Fruit fly (Drosophila melanogaster) whole organism, embryonic: Measurements from ENCODE around the gene CG11791.

Source experiments
- Adf1 ChIP-seq: fragments of 200-800 bp; sonication (Bioruptor generic); IDR thresholded peaks from 2 replicates; pipeline ENCODE4 v1.3.6; 2022; ENCODE audit warnings: missing biosample characterization, missing genetic modification characterization
- CG1024 ChIP-seq: fragments of 200-800 bp; sonication (Bioruptor generic); IDR thresholded peaks from 2 replicates; pipeline ENCODE4 v1.3.6; 2022; ENCODE audit warnings: missing biosample characterization, missing genetic modification characterization
- CG10267 ChIP-seq: fragments of 200-800 bp; sonication (Bioruptor generic); optimal IDR thresholded peaks from 2 replicates; lab custom pipeline; 2018; ENCODE audit warnings: missing biosample characterization, mild to moderate bottlenecking, missing genetic modification characterization, moderate library complexity
- CG10321 ChIP-seq: fragments of 200-800 bp; sonication (Bioruptor generic); IDR thresholded peaks from 2 replicates; pipeline ENCODE4 v1.3.6; 2022; ENCODE audit warnings: missing biosample characterization, missing genetic modification characterization
- CG10543 ChIP-seq: fragments of 200-800 bp; sonication (Bioruptor generic); optimal IDR thresholded peaks from 3 replicates; lab custom pipeline; 2017; ENCODE audit warnings: missing biosample characterization, mild to moderate bottlenecking, missing genetic modification characterization, moderate library complexity
- CG10565 ChIP-seq: fragments of 200-800 bp; sonication (Bioruptor generic); optimal IDR thresholded peaks from 3 replicates; lab custom pipeline; 2016; ENCODE audit warnings: missing biosample characterization, mild to moderate bottlenecking, missing genetic modification characterization
- CG10979 ChIP-seq: fragments of 200-800 bp; sonication (Bioruptor generic); optimal IDR thresholded peaks from 2 replicates; lab custom pipeline; 2018; ENCODE audit warnings: missing biosample characterization, mild to moderate bottlenecking, missing genetic modification characterization, moderate library complexity
- CG11093 ChIP-seq: fragments of 200-800 bp; sonication (Bioruptor generic); IDR thresholded peaks from 3 replicates; pipeline ENCODE4 v1.3.6; 2022; ENCODE audit warnings: missing biosample characterization, missing genetic modification characterization
- CG17328 ChIP-seq: fragments of 200-800 bp; sonication (Bioruptor generic); IDR thresholded peaks from 2 replicates; pipeline ENCODE4 v1.3.6; 2022; ENCODE audit warnings: missing biosample characterization, missing genetic modification characterization
- CG17829 ChIP-seq: fragments of 200-800 bp; optimal IDR thresholded peaks from 2 replicates; lab custom pipeline; 2019; ENCODE audit warnings: missing biosample characterization, mild to moderate bottlenecking, missing genetic modification characterization, moderate library complexity
- CG17912 ChIP-seq: fragments of 200-800 bp; sonication (Bioruptor generic); optimal IDR thresholded peaks from 2 replicates; lab custom pipeline; 2018; ENCODE audit warnings: missing biosample characterization, mild to moderate bottlenecking, missing genetic modification characterization
- CG31441 ChIP-seq: fragments of 200-800 bp; sonication (Bioruptor generic); IDR thresholded peaks from 2 replicates; pipeline ENCODE4 v1.3.6; 2022; ENCODE audit warnings: missing biosample characterization, missing genetic modification characterization
- CG32767 ChIP-seq: fragments of 200-800 bp; sonication (Bioruptor generic); IDR thresholded peaks from 2 replicates; pipeline ENCODE4 v1.3.6; 2022; ENCODE audit warnings: missing biosample characterization, missing genetic modification characterization
- CG34224 ChIP-seq: fragments of 200-800 bp; sonication (Bioruptor generic); IDR thresholded peaks from 3 replicates; pipeline ENCODE4 v1.3.6; 2022; ENCODE audit warnings: missing biosample characterization, missing genetic modification characterization; ENCODE audit not compliant: partially characterized antibody
- CG4328 ChIP-seq: fragments of 200-800 bp; sonication (Bioruptor generic); optimal IDR thresholded peaks from 3 replicates; lab custom pipeline; 2017; ENCODE audit warnings: missing biosample characterization, missing genetic modification reagents, missing genetic modification characterization
- CG6683 ChIP-seq: fragments of 200-800 bp; sonication (Bioruptor generic); optimal IDR thresholded peaks from 2 replicates; lab custom pipeline; 2017; ENCODE audit warnings: missing biosample characterization, mild to moderate bottlenecking, missing genetic modification characterization, missing genetic modification reagents
- CG7372 ChIP-seq: fragments of 200-800 bp; sonication (Bioruptor generic); IDR thresholded peaks from 2 replicates; pipeline ENCODE4 v1.3.6; 2022; ENCODE audit warnings: missing biosample characterization, missing genetic modification characterization
- CG7928 ChIP-seq: fragments of 200-800 bp; sonication (Bioruptor generic); optimal IDR thresholded peaks from 2 replicates; lab custom pipeline; 2017; ENCODE audit warnings: missing biosample characterization, mild to moderate bottlenecking, missing genetic modification characterization
- CG8765 ChIP-seq: fragments of 200-800 bp; sonication (Bioruptor generic); IDR thresholded peaks from 2 replicates; pipeline ENCODE4 v1.3.6; 2022; ENCODE audit warnings: missing biosample characterization, missing genetic modification characterization
- CG9797 ChIP-seq: fragments of 200-800 bp; sonication (Bioruptor generic); optimal IDR thresholded peaks from 3 replicates; lab custom pipeline; 2018; ENCODE audit warnings: missing biosample characterization, mild to moderate bottlenecking, missing genetic modification characterization
- D19B ChIP-seq: fragments of 200-800 bp; sonication (Bioruptor generic); optimal IDR thresholded peaks from 2 replicates; lab custom pipeline; 2017; ENCODE audit warnings: missing biosample characterization, mild to moderate bottlenecking, missing genetic modification characterization
- Dek ChIP-seq: fragments of 200-800 bp; sonication (Bioruptor generic); optimal IDR thresholded peaks from 3 replicates; lab custom pipeline; 2019; ENCODE audit warnings: missing biosample characterization, mild to moderate bottlenecking, missing genetic modification characterization, moderate library complexity
- Hmx ChIP-seq: fragments of 200-800 bp; sonication (Bioruptor generic); optimal IDR thresholded peaks from 2 replicates; lab custom pipeline; 2016; ENCODE audit warnings: missing biosample characterization, missing genetic modification characterization
- Nf-YC ChIP-seq: fragments of 200-800 bp; optimal IDR thresholded peaks from 3 replicates; lab custom pipeline; 2019; ENCODE audit warnings: missing biosample characterization, mild to moderate bottlenecking, missing genetic modification characterization, moderate library complexity
- Ravus ChIP-seq: fragments of 200-800 bp; sonication (Bioruptor generic); IDR thresholded peaks from 2 replicates; pipeline ENCODE4 v1.3.6; 2022; ENCODE audit warnings: missing biosample characterization, missing genetic modification characterization
- Stat92E ChIP-seq, 3 experiments: fragments of >200 bp in 2 of 3; fragments of 200-800 bp in 1 of 3; sonication (Bioruptor generic) in 1 of 3; optimal IDR thresholded peaks; 2 replicates each; lab custom pipeline; 2017 to 2019; ENCODE audit warnings: missing biosample characterization in 3 of 3, missing genetic modification characterization in 3 of 3, mild to moderate bottlenecking in 1 of 3, moderate library complexity in 1 of 3
- abd-A ChIP-seq: fragments of 200-800 bp; sonication (Bioruptor generic); optimal IDR thresholded peaks from 3 replicates; lab custom pipeline; 2019; ENCODE audit warnings: missing biosample characterization, mild to moderate bottlenecking, missing genetic modification characterization, moderate library complexity
- cato ChIP-seq: fragments of 200-800 bp; sonication (Bioruptor generic); optimal IDR thresholded peaks from 2 replicates; lab custom pipeline; 2016; ENCODE audit warnings: missing biosample characterization, missing genetic modification characterization, borderline replicate concordance
- chn ChIP-seq: fragments of 200-800 bp; sonication (Bioruptor generic); optimal IDR thresholded peaks from 2 replicates; lab custom pipeline; 2016; ENCODE audit warnings: missing biosample characterization, missing genetic modification characterization
- ci ChIP-seq: fragments of 200-800 bp; sonication (Bioruptor generic); IDR thresholded peaks from 3 replicates; pipeline ENCODE4 v1.3.6; 2022; ENCODE audit warnings: missing biosample characterization, missing genetic modification characterization
- dpn ChIP-seq, 2 experiments: fragments of 200-800 bp; sonication (Bioruptor generic); optimal IDR thresholded peaks; 3 replicates each; lab custom pipeline; 2016; ENCODE audit warnings: missing biosample characterization in 2 of 2, missing genetic modification characterization in 2 of 2
- ems ChIP-seq: fragments of 200-800 bp; sonication (Bioruptor generic); optimal IDR thresholded peaks from 3 replicates; lab custom pipeline; 2016; ENCODE audit warnings: missing biosample characterization, missing genetic modification characterization
- fru ChIP-seq: fragments of >200 bp; optimal IDR thresholded peaks from 2 replicates; lab custom pipeline; 2017
- gsb ChIP-seq: fragments of 200-800 bp; sonication (Bioruptor generic); IDR thresholded peaks from 2 replicates; pipeline ENCODE4 v1.3.6; 2022; ENCODE audit warnings: missing biosample characterization, missing genetic modification characterization
- inv ChIP-seq: fragments of 200-800 bp; sonication (Bioruptor generic); IDR thresholded peaks from 2 replicates; pipeline ENCODE4 v1.3.6; 2022; ENCODE audit warnings: missing biosample characterization, missing genetic modification characterization; ENCODE audit not compliant: partially characterized antibody
- kni ChIP-seq: fragments of 200-800 bp; sonication (Bioruptor generic); optimal IDR thresholded peaks from 3 replicates; lab custom pipeline; 2017; ENCODE audit warnings: mild to moderate bottlenecking, missing biosample characterization, missing genetic modification reagents, missing genetic modification characterization
- lbe ChIP-seq: fragments of 200-800 bp; sonication (Bioruptor generic); optimal IDR thresholded peaks from 2 replicates; lab custom pipeline; 2016; ENCODE audit warnings: missing biosample characterization, mild to moderate bottlenecking, missing genetic modification characterization
- lmd ChIP-seq: fragments of 200-800 bp; sonication (Bioruptor generic); IDR thresholded peaks from 2 replicates; pipeline ENCODE4 v1.3.6; 2022; ENCODE audit warnings: missing biosample characterization, missing genetic modification characterization
- nmo ChIP-seq: fragments of 200-800 bp; sonication (Bioruptor generic); optimal IDR thresholded peaks from 2 replicates; lab custom pipeline; 2018; ENCODE audit warnings: missing biosample characterization, mild to moderate bottlenecking, missing genetic modification characterization, moderate library complexity
- pan ChIP-seq, 4 experiments: fragments of >200 bp in 3 of 4; fragments of 200-800 bp in 1 of 4; sonication (Bioruptor generic) in 1 of 4; optimal IDR thresholded peaks in 3 of 4; IDR thresholded peaks in 1 of 4; 2 replicates each; pipeline versions ENCODE4 v1.3.6 to Lab custom; 2017 to 2022; ENCODE audit warnings: missing biosample characterization in 2 of 4, missing genetic modification characterization in 2 of 4, mixed read lengths in 1 of 4
- peb ChIP-seq: fragments of 200-800 bp; sonication (Bioruptor generic); IDR thresholded peaks from 2 replicates; pipeline ENCODE4 v1.3.6; 2022; ENCODE audit warnings: missing biosample characterization, missing genetic modification characterization
- pfk ChIP-seq: fragments of 200-800 bp; sonication (Bioruptor generic); optimal IDR thresholded peaks from 2 replicates; lab custom pipeline; 2018; ENCODE audit warnings: missing biosample characterization, mild to moderate bottlenecking, missing genetic modification characterization, moderate library complexity
- pum ChIP-seq: fragments of 200-800 bp; sonication (Bioruptor generic); optimal IDR thresholded peaks from 2 replicates; lab custom pipeline; 2016; ENCODE audit warnings: missing biosample characterization, missing genetic modification characterization
- row ChIP-seq: fragments of 200-800 bp; sonication (Bioruptor generic); IDR thresholded peaks from 3 replicates; pipeline ENCODE4 v1.3.6; 2022; ENCODE audit warnings: missing biosample characterization, missing genetic modification characterization
- tll ChIP-seq, 2 experiments: fragments of 200-800 bp in 1 of 2; fragments of >200 bp in 1 of 2; sonication (Bioruptor generic) in 1 of 2; optimal IDR thresholded peaks; 2 replicates each; lab custom pipeline; 2017 to 2019; ENCODE audit warnings: missing biosample characterization in 2 of 2, missing genetic modification characterization in 2 of 2, mild to moderate bottlenecking in 1 of 2, moderate library complexity in 1 of 2
- trem ChIP-seq: fragments of 200-800 bp; optimal IDR thresholded peaks from 3 replicates; lab custom pipeline; 2019; ENCODE audit warnings: missing biosample characterization, mild to moderate bottlenecking, missing genetic modification characterization, moderate library complexity
- ttk ChIP-seq: fragments of 200-800 bp; sonication (Bioruptor generic); IDR thresholded peaks from 2 replicates; pipeline ENCODE4 v2.1.2; 2022; ENCODE audit warnings: missing biosample characterization, missing genetic modification characterization
- vfl ChIP-seq: fragments of 200-800 bp; sonication (Bioruptor generic); optimal IDR thresholded peaks from 2 replicates; lab custom pipeline; 2016; ENCODE audit warnings: missing biosample characterization, missing genetic modification characterization
- wor ChIP-seq: fragments of 200-800 bp; sonication (Bioruptor generic); IDR thresholded peaks from 2 replicates; pipeline ENCODE4 v1.3.6; 2022; ENCODE audit warnings: missing biosample characterization, missing genetic modification characterization
- yki ChIP-seq: fragments of >200 bp; optimal IDR thresholded peaks from 3 replicates; lab custom pipeline; 2018
- z ChIP-seq: fragments of 200-800 bp; sonication (Bioruptor generic); IDR thresholded peaks from 3 replicates; pipeline ENCODE4 v1.3.6; 2022; ENCODE audit warnings: missing biosample characterization, missing genetic modification characterization
- zfh1 ChIP-seq: fragments of 200-800 bp; sonication (Bioruptor generic); IDR thresholded peaks from 3 replicates; pipeline ENCODE4 v1.3.6; 2022; ENCODE audit warnings: missing biosample characterization, missing genetic modification characterization

Gene CG11791

dm6 chr3R:25074558-25074964 lies 25.1 kb downstream of the CG11791 start, which contains the start of the genes shams and CG11920 (continued):
- TF ChIP-seq CG10321 (GFP tag; lab: Robert Waterston, UW), result no peak
- no peak for TF ChIP-seq ems (GFP tag; lab: Kevin White, UChicago)
- TF ChIP-seq ci (GFP tag; lab: Robert Waterston, UW), result no peak
- peak; percentile 69 for TF ChIP-seq CG17829 (tag; lab: Kevin White, UChicago)
- TF ChIP-seq yki (lab: Kevin White, UChicago), result no peak
- TF ChIP-seq zfh1 (GFP tag; lab: Robert Waterston, UW), result no peak
- TF ChIP-seq pan (optimal IDR thresholded peaks at IDR 0.05; lab: Kevin White, UChicago), result no peak
- TF ChIP-seq pan (GFP tag; optimal IDR thresholded peaks at IDR 0.05 in 1 of 2, IDR thresholded peaks at IDR 0.05 in 1 of 2), result no peak
- no peak for TF ChIP-seq CG9797
- TF ChIP-seq nmo (GFP tag; lab: Kevin White, UChicago), result peak; percentile 51
- TF ChIP-seq CG17912 (GFP tag; lab: Kevin White, UChicago), result no peak
- no peak for TF ChIP-seq ttk (GFP tag; lab: Robert Waterston, UW)
- no peak for TF ChIP-seq tll (GFP tag; optimal IDR thresholded peaks at IDR 0.05; lab: Kevin White, UChicago)
- no peak for TF ChIP-seq peb (GFP tag; lab: Robert Waterston, UW)
- no peak for TF ChIP-seq cato
- peak; percentile 34; the same call in 1 of the 2 replicates for TF ChIP-seq inv (GFP tag; lab: Robert Waterston, UW)
- TF ChIP-seq D19B (GFP tag; lab: Kevin White, UChicago), result no peak
- no peak for TF ChIP-seq chn (GFP tag; lab: Kevin White, UChicago)
- peak; percentile 59 for TF ChIP-seq row (GFP tag; lab: Robert Waterston, UW)
- TF ChIP-seq Dek (tag; lab: Kevin White, UChicago), result no peak
- TF ChIP-seq kni (GFP tag; lab: Kevin White, UChicago), result no peak
- no peak for TF ChIP-seq CG1024
- no peak for TF ChIP-seq Adf1 (GFP tag; lab: Robert Waterston, UW)
- TF ChIP-seq z (GFP tag; lab: Robert Waterston, UW), result no peak
- TF ChIP-seq Ravus (GFP tag; lab: Robert Waterston, UW), result no peak
- TF ChIP-seq fru (lab: Kevin White, UChicago), result no peak
- TF ChIP-seq Stat92E (GFP tag; optimal IDR thresholded peaks at IDR 0.05; lab: Kevin White, UChicago), result peak in 1 of 3 experiments; percentile 9
- no peak for TF ChIP-seq lmd (GFP tag; lab: Robert Waterston, UW)
- no peak for TF ChIP-seq CG10543
- peak; percentile 84 for TF ChIP-seq trem
- no peak for TF ChIP-seq CG7372 (GFP tag; lab: Robert Waterston, UW)
- TF ChIP-seq CG7928 (GFP tag; lab: Kevin White, UChicago), result no peak
- peak; percentile 94 for TF ChIP-seq pfk (GFP tag; lab: Kevin White, UChicago)
- peak; percentile 73; the same call in 1 of the 3 replicates for TF ChIP-seq CG34224 (GFP tag; lab: Robert Waterston, UW)
- no peak for TF ChIP-seq pum (GFP tag; lab: Kevin White, UChicago)
- TF ChIP-seq CG11093 (GFP tag; lab: Robert Waterston, UW), result no peak
- no peak for TF ChIP-seq vfl
- TF ChIP-seq Nf-YC (tag; lab: Kevin White, UChicago), result peak; percentile 42
- TF ChIP-seq CG4328 (GFP tag; lab: Kevin White, UChicago), result no peak
- peak; percentile 59 for TF ChIP-seq lbe
- TF ChIP-seq CG8765 (GFP tag; lab: Robert Waterston, UW), result no peak
- no peak for TF ChIP-seq abd-A (tag; lab: Kevin White, UChicago)
- peak; percentile 13 for TF ChIP-seq CG10979 (tag; lab: Kevin White, UChicago)
- TF ChIP-seq CG10565, result no peak
- TF ChIP-seq gsb (GFP tag; lab: Robert Waterston, UW), result no peak
- no peak for TF ChIP-seq wor (GFP tag; lab: Robert Waterston, UW)
- TF ChIP-seq CG32767, result no peak
- TF ChIP-seq dpn (GFP tag; optimal IDR thresholded peaks at IDR 0.05; lab: Kevin White, UChicago), result peak in 1 of 2 experiments; percentile 6
- TF ChIP-seq CG17328 (GFP tag; lab: Robert Waterston, UW), result no peak
- no peak for TF ChIP-seq CG31441 (GFP tag; lab: Robert Waterston, UW)
- TF ChIP-seq CG6683 (GFP tag; lab: Kevin White, UChicago), result no peak
- peak; percentile 47 for TF ChIP-seq CG10267
- no peak for TF ChIP-seq Hmx
